Worm (Caenorhabditis elegans) whole organism, L4 larva: ENCODE results near the gene timm-17B.2.

Source experiments
- D1046.2 ChIP-seq: fragments of 200-800 bp; sonication (Bioruptor generic); IDR thresholded peaks from 2 replicates; pipeline ENCODE4 v1.3.6; 2022; ENCODE audit warnings: missing genetic modification characterization, missing compliant biosample characterization
- F10B5.3 ChIP-seq: sonication (generic microtip); optimal IDR thresholded peaks from 2 replicates; lab custom pipeline; 2016; ENCODE audit warnings: mild to moderate bottlenecking, missing genetic modification characterization, missing compliant biosample characterization
- F26F4.8 ChIP-seq: fragments of 200-800 bp; sonication (Bioruptor generic); conservative IDR thresholded peaks from 2 replicates; pipeline ENCODE4 v1.3.6; 2022; ENCODE audit warnings: missing genetic modification characterization, missing compliant biosample characterization
- F44E2.7 ChIP-seq: fragments of 200-800 bp; sonication (Bioruptor generic); IDR thresholded peaks from 2 replicates; pipeline ENCODE4 v2.1.2; 2022; ENCODE audit warnings: missing genetic modification characterization, missing compliant biosample characterization
- R02D3.7 ChIP-seq: fragments of 150-350 bp; sonication (generic microtip); optimal IDR thresholded peaks from 3 replicates; lab custom pipeline; 2014; ENCODE audit warnings: missing biosample characterization, missing genetic modification characterization
- Y48G9A.11 ChIP-seq: fragments of 200-800 bp; sonication (Bioruptor generic); IDR thresholded peaks from 2 replicates; pipeline ENCODE4 v1.3.6; 2022; ENCODE audit warnings: missing genetic modification reagents, missing genetic modification characterization, missing compliant biosample characterization
- Y75B8A.6 ChIP-seq: fragments of 200-800 bp; sonication (Bioruptor generic); IDR thresholded peaks from 2 replicates; pipeline ENCODE4 v1.3.6; 2022; ENCODE audit warnings: missing genetic modification reagents, missing genetic modification characterization, missing compliant biosample characterization
- ZK546.5 ChIP-seq, 2 experiments: sonication (generic microtip); optimal IDR thresholded peaks; 2 replicates each; lab custom pipeline; 2017; ENCODE audit warnings: missing biosample characterization in 2 of 2, missing genetic modification characterization in 2 of 2
- ceh-28 ChIP-seq: fragments of 150-350 bp; optimal IDR thresholded peaks from 2 replicates; lab custom pipeline; 2014; ENCODE audit warnings: missing biosample characterization, missing genetic modification reagents, missing genetic modification characterization
- ceh-44 ChIP-seq: fragments of 200-800 bp; sonication (Bioruptor generic); IDR thresholded peaks from 2 replicates; pipeline ENCODE4 v1.3.6; 2022; ENCODE audit warnings: missing genetic modification reagents, missing genetic modification characterization, missing compliant biosample characterization
- ctbp-1 ChIP-seq: fragments of 200-800 bp; sonication (Bioruptor generic); IDR thresholded peaks from 2 replicates; pipeline ENCODE4 v1.3.6; 2022; ENCODE audit warnings: missing genetic modification reagents, missing genetic modification characterization, missing compliant biosample characterization
- daf-16 ChIP-seq, 3 experiments: sonication (generic microtip); optimal IDR thresholded peaks; 2 replicates each; lab custom pipeline; 2016 to 2017; ENCODE audit warnings: missing genetic modification characterization in 3 of 3, missing genetic modification reagents in 3 of 3, mild to moderate bottlenecking in 2 of 3, missing compliant biosample characterization in 2 of 3, missing biosample characterization in 1 of 3, moderate library complexity in 1 of 3
- daf-8 ChIP-seq: fragments of 200-800 bp; sonication (Bioruptor generic); IDR thresholded peaks from 2 replicates; pipeline ENCODE4 v1.3.6; 2022; ENCODE audit warnings: missing genetic modification characterization, missing compliant biosample characterization
- dmd-8 ChIP-seq: fragments of 200-800 bp; sonication (Bioruptor generic); IDR thresholded peaks from 2 replicates; pipeline ENCODE4 v1.3.6; 2022; ENCODE audit warnings: missing genetic modification characterization, missing compliant biosample characterization
- duxl-1 ChIP-seq: sonication (generic microtip); optimal IDR thresholded peaks from 2 replicates; lab custom pipeline; 2016; ENCODE audit warnings: mild to moderate bottlenecking, missing genetic modification characterization, moderate library complexity, missing compliant biosample characterization; ENCODE audit not compliant: poor library complexity
- egl-43 ChIP-seq: fragments of 200-800 bp; sonication (Bioruptor generic); IDR thresholded peaks from 2 replicates; pipeline ENCODE4 v1.3.6; 2022; ENCODE audit warnings: missing genetic modification reagents, missing genetic modification characterization, missing compliant biosample characterization
- fkh-10 ChIP-seq: fragments of 150-350 bp; optimal IDR thresholded peaks from 2 replicates; lab custom pipeline; 2014; ENCODE audit warnings: missing biosample characterization, missing genetic modification reagents, missing genetic modification characterization
- fos-1 ChIP-seq: fragments of 150-350 bp; optimal IDR thresholded peaks from 2 replicates; lab custom pipeline; 2014; ENCODE audit warnings: missing biosample characterization, missing genetic modification characterization
- hlh-11 ChIP-seq: fragments of 200-800 bp; sonication (Bioruptor generic); optimal IDR thresholded peaks from 2 replicates; lab custom pipeline; 2018; ENCODE audit warnings: mild to moderate bottlenecking, missing genetic modification characterization, missing compliant biosample characterization
- lim-7 ChIP-seq: fragments of 200-800 bp; sonication (Bioruptor generic); IDR thresholded peaks from 2 replicates; pipeline ENCODE4 v1.3.6; 2022; ENCODE audit warnings: missing genetic modification characterization, missing compliant biosample characterization
- lin-1 ChIP-seq: fragments of 200-800 bp; sonication (Bioruptor generic); IDR thresholded peaks from 2 replicates; pipeline ENCODE4 v1.3.6; 2022; ENCODE audit warnings: missing genetic modification reagents, missing genetic modification characterization, missing compliant biosample characterization
- lin-13 ChIP-seq: fragments of 150-350 bp; optimal IDR thresholded peaks from 2 replicates; lab custom pipeline; 2014; ENCODE audit warnings: missing biosample characterization, missing genetic modification reagents, missing genetic modification characterization
- lin-29 ChIP-seq: fragments of 200-800 bp; sonication (Bioruptor generic); IDR thresholded peaks from 2 replicates; pipeline ENCODE4 v1.3.6; 2022; ENCODE audit warnings: missing genetic modification reagents, missing genetic modification characterization, missing compliant biosample characterization
- lin-39 ChIP-seq: fragments of 150-350 bp; optimal IDR thresholded peaks from 2 replicates; lab custom pipeline; 2014; ENCODE audit warnings: missing biosample characterization, missing genetic modification reagents, missing genetic modification characterization
- lir-3 ChIP-seq: sonication (generic microtip); optimal IDR thresholded peaks from 2 replicates; lab custom pipeline; 2016; ENCODE audit warnings: mild to moderate bottlenecking, missing genetic modification characterization, missing compliant biosample characterization
- madf-5 ChIP-seq, 2 experiments: fragments of 200-800 bp; sonication (Bioruptor generic); IDR thresholded peaks; 2 replicates each; pipeline ENCODE4 v1.3.6; 2022; ENCODE audit warnings: missing compliant biosample characterization in 2 of 2, missing genetic modification characterization in 2 of 2
- mdt-29 ChIP-seq: fragments of 200-800 bp; sonication (Bioruptor generic); IDR thresholded peaks from 2 replicates; pipeline ENCODE4 v1.3.6; 2022; ENCODE audit warnings: missing genetic modification reagents, missing genetic modification characterization, missing compliant biosample characterization
- mes-2 ChIP-seq: sonication (generic microtip); optimal IDR thresholded peaks from 2 replicates; lab custom pipeline; 2016; ENCODE audit warnings: missing genotype, mild to moderate bottlenecking, missing genetic modification characterization, missing compliant biosample characterization; ENCODE audit not compliant: poor library complexity, severe bottlenecking
- mxl-3 ChIP-seq: fragments of 200-800 bp; sonication (Bioruptor generic); optimal IDR thresholded peaks from 2 replicates; lab custom pipeline; 2018; ENCODE audit warnings: mild to moderate bottlenecking, missing genetic modification characterization, missing compliant biosample characterization
- nhr-102 ChIP-seq: sonication (generic microtip); optimal IDR thresholded peaks from 2 replicates; lab custom pipeline; 2016; ENCODE audit warnings: mild to moderate bottlenecking, missing genetic modification characterization, moderate library complexity, missing compliant biosample characterization
- nhr-237 ChIP-seq: sonication (generic microtip); optimal IDR thresholded peaks from 2 replicates; lab custom pipeline; 2017; ENCODE audit warnings: missing biosample characterization, missing genetic modification characterization
- nhr-25 ChIP-seq: sonication (generic microtip); optimal IDR thresholded peaks from 2 replicates; lab custom pipeline; 2017; ENCODE audit warnings: missing genetic modification characterization, mild to moderate bottlenecking, missing compliant biosample characterization, antibody characterized with exemption, moderate library complexity, borderline replicate concordance; ENCODE audit not compliant: insufficient read depth
- nhr-28 ChIP-seq: fragments of 150-350 bp; optimal IDR thresholded peaks from 2 replicates; lab custom pipeline; 2014; ENCODE audit warnings: missing biosample characterization, missing genetic modification characterization
- nhr-41 ChIP-seq: fragments of 200-800 bp; sonication (Bioruptor generic); IDR thresholded peaks from 2 replicates; pipeline ENCODE4 v1.3.6; 2022; ENCODE audit warnings: missing genetic modification reagents, missing genetic modification characterization, missing compliant biosample characterization
- nhr-77 ChIP-seq: fragments of 150-350 bp; optimal IDR thresholded peaks from 2 replicates; lab custom pipeline; 2014; ENCODE audit warnings: missing biosample characterization, missing genetic modification characterization
- pqm-1 ChIP-seq: sonication (generic microtip); optimal IDR thresholded peaks from 2 replicates; lab custom pipeline; 2017; ENCODE audit warnings: missing biosample characterization, missing genetic modification characterization
- rbr-2 ChIP-seq: sonication (generic microtip); optimal IDR thresholded peaks from 2 replicates; lab custom pipeline; 2016; ENCODE audit warnings: missing genotype, missing genetic modification characterization, missing compliant biosample characterization
- sdz-12 ChIP-seq: fragments of 200-800 bp; sonication (Bioruptor generic); optimal IDR thresholded peaks from 2 replicates; lab custom pipeline; 2018; ENCODE audit warnings: mild to moderate bottlenecking, missing genetic modification characterization, missing compliant biosample characterization
- set-16 ChIP-seq: fragments of 200-800 bp; sonication (Bioruptor generic); IDR thresholded peaks from 2 replicates; pipeline ENCODE4 v1.3.6; 2022; ENCODE audit warnings: missing genetic modification reagents, missing genetic modification characterization, missing compliant biosample characterization
- spr-1 ChIP-seq: sonication (generic microtip); optimal IDR thresholded peaks from 2 replicates; lab custom pipeline; 2016; ENCODE audit warnings: mild to moderate bottlenecking, missing genetic modification characterization, missing compliant biosample characterization
- spr-3 ChIP-seq: fragments of 200-800 bp; sonication (Bioruptor generic); optimal IDR thresholded peaks from 2 replicates; lab custom pipeline; 2018; ENCODE audit warnings: mild to moderate bottlenecking, missing genetic modification characterization, missing compliant biosample characterization
- tag-97 ChIP-seq: fragments of 200-800 bp; sonication (Bioruptor generic); IDR thresholded peaks from 2 replicates; pipeline ENCODE4 v1.3.6; 2022; ENCODE audit warnings: missing genetic modification characterization, missing compliant biosample characterization
- tra-1 ChIP-seq: fragments of 200-800 bp; sonication (Bioruptor generic); IDR thresholded peaks from 2 replicates; pipeline ENCODE4 v1.3.6; 2022; ENCODE audit warnings: missing genetic modification reagents, missing genetic modification characterization, missing compliant biosample characterization
- unc-39 ChIP-seq: sonication (generic microtip); optimal IDR thresholded peaks from 2 replicates; lab custom pipeline; 2017; ENCODE audit warnings: missing biosample characterization, missing genetic modification characterization
- unc-62 ChIP-seq, 3 experiments: fragments of 150-350 bp in 1 of 3; sonication (generic microtip); optimal IDR thresholded peaks in 2 of 3; peaks in 1 of 3; 1 replicate in 1 of 3; 2 replicates in 2 of 3; lab custom pipeline; 2014 to 2017; ENCODE audit warnings: missing biosample characterization in 3 of 3, missing genetic modification characterization in 3 of 3, missing genetic modification reagents in 3 of 3, missing genotype in 1 of 3
- vab-7 ChIP-seq: fragments of 200-800 bp; sonication (Bioruptor generic); IDR thresholded peaks from 2 replicates; pipeline ENCODE4 v1.3.6; 2022; ENCODE audit warnings: missing genetic modification reagents, missing genetic modification characterization, missing compliant biosample characterization
- zag-1 ChIP-seq: fragments of 150-350 bp; optimal IDR thresholded peaks from 2 replicates; lab custom pipeline; 2014; ENCODE audit warnings: missing biosample characterization, missing genetic modification characterization
- zfp-2 ChIP-seq: sonication (generic microtip); optimal IDR thresholded peaks from 2 replicates; lab custom pipeline; 2016; ENCODE audit warnings: mild to moderate bottlenecking, missing genetic modification characterization, missing compliant biosample characterization
- zip-2 ChIP-seq: fragments of 150-350 bp; optimal IDR thresholded peaks from 2 replicates; lab custom pipeline; 2014; ENCODE audit warnings: missing biosample characterization, missing genetic modification characterization
- ztf-7 ChIP-seq: fragments of 150-350 bp; optimal IDR thresholded peaks from 2 replicates; lab custom pipeline; 2014; ENCODE audit warnings: missing biosample characterization, missing genetic modification characterization

timm-17B.2 gene

DNA sequence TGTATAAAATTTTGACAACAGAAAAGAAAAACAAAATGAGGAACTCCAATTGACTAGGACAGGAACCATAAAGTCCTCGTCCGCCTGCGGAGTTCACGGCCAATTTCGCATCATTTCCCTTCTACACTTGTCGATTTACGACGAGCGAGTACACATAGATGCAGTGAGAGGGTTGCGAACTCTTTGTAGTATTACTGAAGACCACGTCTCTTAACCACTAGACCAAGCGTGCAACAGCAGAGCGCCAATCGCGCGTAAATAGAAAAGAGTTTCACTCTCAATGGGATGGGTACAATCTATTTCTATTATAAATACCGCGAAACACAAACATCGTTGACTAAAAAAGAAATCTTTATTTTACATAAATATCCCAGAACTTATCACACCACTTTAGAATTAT, 21.1 kb upstream of the timm-17B.2 start:
- TF ChIP-seq nhr-41 (GFP tag; lab: Robert Waterston, UW) = peak; percentile 21; the same call in 1 of the 2 replicates
- TF ChIP-seq lin-1 (GFP tag; lab: Robert Waterston, UW) = 0 out of 2 replicates have a peak, but pooled peaks have one; percentile 49
- no peak for TF ChIP-seq zag-1 (tag; lab: Kevin White, UChicago)
- peak; percentile 68 for TF ChIP-seq Y48G9A.11 (GFP tag; lab: Robert Waterston, UW)
- TF ChIP-seq mxl-3 (GFP tag; lab: Kevin White, UChicago) = peak; percentile 45
- TF ChIP-seq nhr-28 (tag; lab: Kevin White, UChicago) = peak; percentile 65
- peak; percentile 65 for TF ChIP-seq duxl-1 (tag; lab: Kevin White, UChicago)
- peak; percentile 76 for TF ChIP-seq lim-7
- peak; percentile 29 for TF ChIP-seq lir-3 (tag; lab: Kevin White, UChicago)
- no peak for TF ChIP-seq tag-97 (GFP tag; lab: Robert Waterston, UW)
- TF ChIP-seq F26F4.8 = peak; percentile 60; the same call in 1 of the 2 replicates
- TF ChIP-seq tra-1 (GFP tag; lab: Robert Waterston, UW) = peak; percentile 57; the same call in 1 of the 2 replicates
- TF ChIP-seq nhr-102 = peak; percentile 61
- TF ChIP-seq D1046.2 (GFP tag; lab: Robert Waterston, UW) = peak; percentile 61; the same call in 1 of the 2 replicates
- TF ChIP-seq R02D3.7 (tag; lab: Kevin White, UChicago) = peak; percentile 77
- no peak for TF ChIP-seq unc-39 (tag; lab: Kevin White, UChicago)
- TF ChIP-seq F44E2.7 (GFP tag; lab: Robert Waterston, UW) = no peak
- peak; percentile 57 for TF ChIP-seq ztf-7 (tag; lab: Kevin White, UChicago)
- no peak for TF ChIP-seq unc-62 (GFP tag; optimal IDR thresholded peaks at IDR 0.05 in 1 of 2; lab: Kevin White, UChicago)
- no peak for TF ChIP-seq unc-62 (tag; optimal IDR thresholded peaks at IDR 0.05; lab: Kevin White, UChicago)
- TF ChIP-seq sdz-12 (GFP tag; lab: Kevin White, UChicago) = no peak
- TF ChIP-seq F10B5.3 (tag; lab: Kevin White, UChicago) = no peak
- TF ChIP-seq fos-1 (tag; lab: Kevin White, UChicago) = no peak
- TF ChIP-seq egl-43 (GFP tag; lab: Robert Waterston, UW) = peak; percentile 84
- TF ChIP-seq ceh-28 (tag; lab: Kevin White, UChicago) = no peak
- peak; percentile 67; the same call in 1 of the 2 replicates for TF ChIP-seq dmd-8
- peak; percentile 83 for TF ChIP-seq mdt-29
- TF ChIP-seq set-16 (GFP tag; lab: Robert Waterston, UW) = no peak
- TF ChIP-seq nhr-237 (tag; lab: Kevin White, UChicago) = no peak
- no peak for TF ChIP-seq lin-29
- TF ChIP-seq zip-2 (tag; lab: Kevin White, UChicago) = peak; percentile 13
- TF ChIP-seq nhr-25 (tag; lab: Kevin White, UChicago) = no peak
- peak; percentile 67 for TF ChIP-seq hlh-11 (tag; lab: Kevin White, UChicago)
- TF ChIP-seq ceh-44 (GFP tag; lab: Robert Waterston, UW) = 0 out of 2 replicates have a peak, but pooled peaks have one; percentile 47
- peak; percentile 74 for TF ChIP-seq vab-7 (GFP tag; lab: Robert Waterston, UW)
- TF ChIP-seq lin-13 (GFP tag; lab: Kevin White, UChicago) = peak; percentile 71
- 0 out of 2 replicates have a peak, but pooled peaks have one; percentile 73 for TF ChIP-seq Y75B8A.6
- TF ChIP-seq daf-16 (GFP tag; optimal IDR thresholded peaks at IDR 0.05; lab: Kevin White, UChicago) = peak; percentile 42 to 88
- peak; percentile 85 for TF ChIP-seq daf-16 (tag; optimal IDR thresholded peaks at IDR 0.05; lab: Kevin White, UChicago)
- TF ChIP-seq lin-39 (tag; lab: Kevin White, UChicago) = no peak
- TF ChIP-seq spr-3 = peak; percentile 51
- peak; percentile 32 for TF ChIP-seq spr-1 (tag; lab: Kevin White, UChicago)
- no peak for TF ChIP-seq fkh-10
- TF ChIP-seq rbr-2 (tag; lab: Kevin White, UChicago) = peak; percentile 79
- TF ChIP-seq zfp-2 = peak; percentile 21
- no peak for TF ChIP-seq ZK546.5 (tag; optimal IDR thresholded peaks at IDR 0.05; lab: Kevin White, UChicago)
- peak; percentile 48 for TF ChIP-seq nhr-77 (tag; lab: Kevin White, UChicago)
- TF ChIP-seq ctbp-1 (GFP tag; lab: Robert Waterston, UW) = peak; percentile 77; the same call in 1 of the 2 replicates
- TF ChIP-seq madf-5 (GFP tag; IDR thresholded peaks at IDR 0.05; lab: Robert Waterston, UW) = peak; percentile 78 to 86; a peak in 3 of 4 replicates
- peak; percentile 60 for TF ChIP-seq pqm-1
- no peak for TF ChIP-seq daf-8 (GFP tag; lab: Robert Waterston, UW)
- peak; percentile 89 for TF ChIP-seq mes-2 (tag; lab: Kevin White, UChicago)
